Fruit fly (Drosophila melanogaster) whole organism, embryonic: Measurements from ENCODE around the gene alpha-Man-IIb.

Experiments used
- Awh ChIP-seq: fragments of 200-800 bp; sonication (Bioruptor generic); IDR thresholded peaks from 2 replicates; pipeline ENCODE4, ENCODE4 v1.3.6; 2022; ENCODE audit warnings: missing biosample characterization, missing genetic modification characterization
- BEAF-32 ChIP-seq: fragments of 200-800 bp; sonication (Bioruptor generic); optimal IDR thresholded peaks from 3 replicates; lab custom pipeline; 2017; ENCODE audit warnings: missing biosample characterization, missing genetic modification characterization, mild to moderate bottlenecking, moderate library complexity, missing genetic modification reagents
- CG10321 ChIP-seq: fragments of 200-800 bp; sonication (Bioruptor generic); IDR thresholded peaks from 2 replicates; pipeline ENCODE4 v1.3.6; 2022; ENCODE audit warnings: missing biosample characterization, missing genetic modification characterization
- CG10366 ChIP-seq: fragments of 200-800 bp; sonication (Bioruptor generic); IDR thresholded peaks from 2 replicates; pipeline ENCODE4 v1.3.6; 2022; ENCODE audit warnings: missing biosample characterization, missing genetic modification characterization
- CG11456 ChIP-seq: fragments of 200-800 bp; sonication (Bioruptor generic); IDR thresholded peaks from 3 replicates; pipeline ENCODE4 v1.3.6; 2022; ENCODE audit warnings: missing biosample characterization, missing genetic modification characterization
- CG11504 ChIP-seq: fragments of 200-800 bp; sonication (Bioruptor generic); optimal IDR thresholded peaks from 3 replicates; lab custom pipeline; 2019; ENCODE audit warnings: missing biosample characterization, mild to moderate bottlenecking, missing genetic modification characterization, moderate library complexity
- CG12391 ChIP-seq: fragments of 200-800 bp; sonication (Bioruptor generic); optimal IDR thresholded peaks from 3 replicates; lab custom pipeline; 2018; ENCODE audit warnings: missing biosample characterization, mild to moderate bottlenecking, missing genetic modification characterization, moderate library complexity
- CG12744 ChIP-seq: fragments of 200-800 bp; sonication (Bioruptor generic); optimal IDR thresholded peaks from 2 replicates; lab custom pipeline; 2016; ENCODE audit warnings: missing biosample characterization, missing genetic modification characterization
- CG12942 ChIP-seq: fragments of 200-800 bp; sonication (Bioruptor generic); optimal IDR thresholded peaks from 3 replicates; lab custom pipeline; 2016; ENCODE audit warnings: missing biosample characterization, missing genetic modification characterization
- CG14667 ChIP-seq: fragments of 200-800 bp; sonication (Bioruptor generic); IDR thresholded peaks from 2 replicates; pipeline ENCODE4 v1.3.6; 2022; ENCODE audit warnings: missing biosample characterization, missing genetic modification characterization
- CG1529 ChIP-seq: fragments of 200-800 bp; sonication (Bioruptor generic); optimal IDR thresholded peaks from 3 replicates; lab custom pipeline; 2018; ENCODE audit warnings: missing biosample characterization, missing genetic modification characterization
- CG17361 ChIP-seq: fragments of 200-800 bp; sonication (Bioruptor generic); IDR thresholded peaks from 3 replicates; pipeline ENCODE4 v1.3.6; 2022; ENCODE audit warnings: missing biosample characterization, missing genetic modification characterization
- CG17912 ChIP-seq: fragments of 200-800 bp; sonication (Bioruptor generic); optimal IDR thresholded peaks from 2 replicates; lab custom pipeline; 2018; ENCODE audit warnings: missing biosample characterization, mild to moderate bottlenecking, missing genetic modification characterization
- CG1832 ChIP-seq: fragments of 200-800 bp; sonication (Bioruptor generic); optimal IDR thresholded peaks from 2 replicates; lab custom pipeline; 2017; ENCODE audit warnings: missing biosample characterization, mild to moderate bottlenecking, missing genetic modification characterization, inconsistent platforms
- CG18476 ChIP-seq: fragments of 200-800 bp; sonication (Bioruptor generic); optimal IDR thresholded peaks from 2 replicates; lab custom pipeline; 2016; ENCODE audit warnings: missing biosample characterization, mild to moderate bottlenecking, missing genetic modification characterization
- CG32767 ChIP-seq: fragments of 200-800 bp; sonication (Bioruptor generic); IDR thresholded peaks from 2 replicates; pipeline ENCODE4 v1.3.6; 2022; ENCODE audit warnings: missing biosample characterization, missing genetic modification characterization
- CG4360 ChIP-seq: fragments of 200-800 bp; sonication (Bioruptor generic); IDR thresholded peaks from 2 replicates; pipeline ENCODE4 v1.3.6; 2022; ENCODE audit warnings: missing biosample characterization, missing genetic modification characterization
- CG5245 ChIP-seq: fragments of 200-800 bp; sonication (Bioruptor generic); optimal IDR thresholded peaks from 3 replicates; lab custom pipeline; 2016; ENCODE audit warnings: missing biosample characterization, missing genetic modification characterization
- CG5953 ChIP-seq: fragments of 200-800 bp; sonication (Bioruptor generic); IDR thresholded peaks from 2 replicates; pipeline ENCODE4 v1.3.6; 2022; ENCODE audit warnings: missing biosample characterization, missing genetic modification characterization
- CG6175 ChIP-seq: fragments of 200-800 bp; sonication (Bioruptor generic); IDR thresholded peaks from 3 replicates; pipeline ENCODE4 v1.3.6; 2022; ENCODE audit warnings: missing biosample characterization, missing genetic modification characterization
- CG6765 ChIP-seq: fragments of 200-800 bp; sonication (Bioruptor generic); optimal IDR thresholded peaks from 3 replicates; lab custom pipeline; 2017; ENCODE audit warnings: missing biosample characterization, mild to moderate bottlenecking, missing genetic modification characterization
- CG7372 ChIP-seq: fragments of 200-800 bp; sonication (Bioruptor generic); IDR thresholded peaks from 2 replicates; pipeline ENCODE4 v1.3.6; 2022; ENCODE audit warnings: missing biosample characterization, missing genetic modification characterization
- CG8359 ChIP-seq: fragments of 200-800 bp; sonication (Bioruptor generic); optimal IDR thresholded peaks from 2 replicates; lab custom pipeline; 2017; ENCODE audit warnings: missing biosample characterization, mild to moderate bottlenecking, missing genetic modification characterization, borderline replicate concordance
- Chrac-16 ChIP-seq: fragments of 200-800 bp; sonication (Bioruptor generic); optimal IDR thresholded peaks from 3 replicates; lab custom pipeline; 2016; ENCODE audit warnings: missing biosample characterization, missing genetic modification characterization
- CrebB ChIP-seq: fragments of 200-800 bp; sonication (Bioruptor generic); optimal IDR thresholded peaks from 3 replicates; lab custom pipeline; 2018; ENCODE audit warnings: missing biosample characterization, mild to moderate bottlenecking, missing genetic modification characterization
- D ChIP-seq, 2 experiments: fragments of 200-800 bp in 1 of 2; fragments of >200 bp in 1 of 2; sonication (Bioruptor generic) in 1 of 2; optimal IDR thresholded peaks; 2 replicates in 1 of 2; 3 replicates in 1 of 2; lab custom pipeline; 2017; ENCODE audit warnings: mild to moderate bottlenecking in 1 of 2, missing biosample characterization in 1 of 2, missing genetic modification characterization in 1 of 2, missing genetic modification reagents in 1 of 2
- D19B ChIP-seq: fragments of 200-800 bp; sonication (Bioruptor generic); optimal IDR thresholded peaks from 2 replicates; lab custom pipeline; 2017; ENCODE audit warnings: missing biosample characterization, mild to moderate bottlenecking, missing genetic modification characterization
- Dad ChIP-seq: fragments of 200-800 bp; sonication (Bioruptor generic); optimal IDR thresholded peaks from 3 replicates; lab custom pipeline; 2016; ENCODE audit warnings: missing biosample characterization, missing genetic modification characterization
- Deaf1 ChIP-seq: fragments of 200-800 bp; optimal IDR thresholded peaks from 3 replicates; lab custom pipeline; 2019; ENCODE audit warnings: missing biosample characterization, mild to moderate bottlenecking, missing genetic modification characterization, moderate library complexity
- E2f1 ChIP-seq: fragments of 200-800 bp; sonication (Bioruptor generic); IDR thresholded peaks from 2 replicates; pipeline ENCODE4 v1.3.6; 2022; ENCODE audit warnings: missing biosample characterization, missing genetic modification characterization
- Ets65A ChIP-seq: fragments of 200-800 bp; sonication (Bioruptor generic); peaks from one replicate; lab custom pipeline; 2016; ENCODE audit warnings: missing biosample characterization, missing genetic modification characterization
- HmgZ ChIP-seq: fragments of 200-800 bp; sonication (Bioruptor generic); optimal IDR thresholded peaks from 2 replicates; lab custom pipeline; 2018; ENCODE audit warnings: missing biosample characterization, mild to moderate bottlenecking, missing genetic modification characterization
- Hr78 ChIP-seq, 2 experiments: fragments of 200-800 bp in 1 of 2; fragments of >200 bp in 1 of 2; sonication (Bioruptor generic) in 1 of 2; optimal IDR thresholded peaks; 2 replicates each; lab custom pipeline; 2017 to 2019; ENCODE audit warnings: missing biosample characterization in 2 of 2, missing genetic modification characterization in 2 of 2, mild to moderate bottlenecking in 1 of 2, moderate library complexity in 1 of 2
- Hsf ChIP-seq: fragments of 200-800 bp; sonication (Bioruptor generic); optimal IDR thresholded peaks from 3 replicates; lab custom pipeline; 2016; ENCODE audit warnings: missing biosample characterization, missing genetic modification characterization
- Lhr ChIP-seq: fragments of 200-800 bp; sonication (Bioruptor generic); optimal IDR thresholded peaks from 3 replicates; lab custom pipeline; 2017; ENCODE audit warnings: mild to moderate bottlenecking, missing biosample characterization, missing genetic modification reagents, missing genetic modification characterization
- Scr ChIP-seq: fragments of 200-800 bp; sonication (Bioruptor generic); IDR thresholded peaks from 2 replicates; pipeline ENCODE4 v1.3.6; 2022; ENCODE audit warnings: missing biosample characterization, missing genetic modification characterization; ENCODE audit not compliant: partially characterized antibody
- Vsx1 ChIP-seq: fragments of 200-800 bp; sonication (Bioruptor generic); optimal IDR thresholded peaks from 2 replicates; lab custom pipeline; 2017; ENCODE audit warnings: missing biosample characterization, mild to moderate bottlenecking, missing genetic modification characterization, missing genetic modification reagents
- YL-1 ChIP-seq: fragments of 200-800 bp; sonication (Bioruptor generic); optimal IDR thresholded peaks from 3 replicates; lab custom pipeline; 2017; ENCODE audit warnings: missing biosample characterization, mild to moderate bottlenecking, missing genetic modification characterization
- al ChIP-seq: fragments of 200-800 bp; sonication (Bioruptor generic); IDR thresholded peaks from 2 replicates; pipeline ENCODE4 v1.3.6; 2022; ENCODE audit warnings: missing biosample characterization, missing genetic modification characterization
- disco-r ChIP-seq: fragments of 200-800 bp; sonication (Bioruptor generic); optimal IDR thresholded peaks from 2 replicates; lab custom pipeline; 2016; ENCODE audit warnings: missing biosample characterization, missing genetic modification characterization
- en ChIP-seq: fragments of 200-800 bp; sonication (Bioruptor generic); optimal IDR thresholded peaks from 2 replicates; lab custom pipeline; 2016; ENCODE audit warnings: missing biosample characterization, missing genetic modification characterization
- gcm ChIP-seq: fragments of 200-800 bp; sonication (Bioruptor generic); optimal IDR thresholded peaks from 2 replicates; lab custom pipeline; 2019; ENCODE audit warnings: missing biosample characterization, mild to moderate bottlenecking, missing genetic modification characterization, moderate library complexity
- lilli ChIP-seq: fragments of 200-800 bp; sonication (Bioruptor generic); optimal IDR thresholded peaks from 3 replicates; lab custom pipeline; 2016; ENCODE audit warnings: missing biosample characterization, missing genetic modification characterization
- oc ChIP-seq: fragments of 200-800 bp; sonication (Bioruptor generic); optimal IDR thresholded peaks from 2 replicates; lab custom pipeline; 2018; ENCODE audit warnings: missing biosample characterization, mild to moderate bottlenecking, missing genetic modification characterization, moderate library complexity
- odd ChIP-seq: fragments of 200-800 bp; sonication (Bioruptor generic); optimal IDR thresholded peaks from 2 replicates; lab custom pipeline; 2017; ENCODE audit warnings: missing biosample characterization, mild to moderate bottlenecking, missing genetic modification characterization
- prd ChIP-seq, 3 experiments: fragments of >200 bp in 2 of 3; fragments of 200-800 bp in 1 of 3; sonication (Bioruptor generic) in 1 of 3; optimal IDR thresholded peaks in 2 of 3; IDR thresholded peaks in 1 of 3; 2 replicates in 2 of 3; 3 replicates in 1 of 3; pipeline versions ENCODE4 v1.3.6 to Lab custom; 2017 to 2022; ENCODE audit warnings: missing biosample characterization in 1 of 3, missing genetic modification characterization in 1 of 3
- pros ChIP-seq: fragments of 200-800 bp; sonication (Bioruptor generic); optimal IDR thresholded peaks from 3 replicates; lab custom pipeline; 2019; ENCODE audit warnings: missing biosample characterization, mild to moderate bottlenecking, missing genetic modification characterization, moderate library complexity
- scrt ChIP-seq: fragments of 200-800 bp; sonication (Bioruptor generic); optimal IDR thresholded peaks from 2 replicates; lab custom pipeline; 2018; ENCODE audit warnings: missing biosample characterization, mild to moderate bottlenecking, missing genetic modification characterization, moderate library complexity
- sens ChIP-seq: fragments of 200-800 bp; sonication (Bioruptor generic); peaks from one replicate; lab custom pipeline; 2016; ENCODE audit warnings: missing biosample characterization, missing genetic modification characterization
- stc ChIP-seq: fragments of 200-800 bp; sonication (Bioruptor generic); IDR thresholded peaks from 2 replicates; pipeline ENCODE4 v1.3.6; 2022; ENCODE audit warnings: missing biosample characterization, missing genetic modification characterization

alpha-Man-IIb gene

dm6 chr3R:15816276-15816675, 12.2 kb downstream of the alpha-Man-IIb start (continued):
- no peak for TF ChIP-seq CG6175 (GFP tag; lab: Robert Waterston, UW)
- no peak for TF ChIP-seq YL-1
- TF ChIP-seq CG12942 (GFP tag; lab: Kevin White, UChicago), result no peak
- peak; percentile 31; the same call in 1 of the 2 replicates for TF ChIP-seq CG10366 (GFP tag; lab: Robert Waterston, UW)
- TF ChIP-seq CG5245 (GFP tag; lab: Kevin White, UChicago), result peak; percentile 1
- TF ChIP-seq CG1832 (GFP tag; lab: Kevin White, UChicago), result no peak
- no peak for TF ChIP-seq oc (tag; lab: Kevin White, UChicago)
- TF ChIP-seq scrt (GFP tag; lab: Kevin White, UChicago), result no peak
- no peak for TF ChIP-seq gcm (GFP tag; lab: Kevin White, UChicago)
- TF ChIP-seq HmgZ (tag; lab: Kevin White, UChicago), result no peak
- TF ChIP-seq CG12744 (GFP tag; lab: Kevin White, UChicago), result no peak
- TF ChIP-seq D (optimal IDR thresholded peaks at IDR 0.05; lab: Kevin White, UChicago), result no peak
- no peak for TF ChIP-seq D (GFP tag; optimal IDR thresholded peaks at IDR 0.05; lab: Kevin White, UChicago)
- TF ChIP-seq prd (optimal IDR thresholded peaks at IDR 0.05; lab: Kevin White, UChicago), result no peak
- TF ChIP-seq prd (GFP tag; IDR thresholded peaks at IDR 0.05; lab: Robert Waterston, UW), result peak; percentile 76; the same call in 2 of the 3 replicates
- TF ChIP-seq E2f1 (GFP tag; lab: Robert Waterston, UW), result peak; percentile 43
- no peak for TF ChIP-seq disco-r
- no peak for TF ChIP-seq stc
- TF ChIP-seq Vsx1 (GFP tag; lab: Kevin White, UChicago), result no peak
- no peak for TF ChIP-seq CG17361 (GFP tag; lab: Robert Waterston, UW)
- peak; percentile 57; the same call in 1 of the 3 replicates for TF ChIP-seq CG11456
- TF ChIP-seq Scr (GFP tag; lab: Robert Waterston, UW), result no peak
- TF ChIP-seq Lhr, result no peak
- TF ChIP-seq CG4360 (GFP tag; lab: Robert Waterston, UW), result no peak
- TF ChIP-seq Chrac-16 (GFP tag; lab: Kevin White, UChicago), result no peak
- peak; percentile 60 for TF ChIP-seq sens (GFP tag; lab: Kevin White, UChicago)
- no peak for TF ChIP-seq CG18476
- no peak for TF ChIP-seq CG7372
- TF ChIP-seq Hr78 (GFP tag; optimal IDR thresholded peaks at IDR 0.05; lab: Kevin White, UChicago), result no peak
- peak; percentile 8 for TF ChIP-seq Hsf (GFP tag; lab: Kevin White, UChicago)
- TF ChIP-seq CG1529, result no peak
- no peak for TF ChIP-seq CG8359
- no peak for TF ChIP-seq CG6765 (GFP tag; lab: Kevin White, UChicago)
- TF ChIP-seq CG5953 (GFP tag; lab: Robert Waterston, UW), result no peak
- TF ChIP-seq odd, result no peak
- no peak for TF ChIP-seq CG10321
- TF ChIP-seq CG12391 (tag; lab: Kevin White, UChicago), result no peak
- no peak for TF ChIP-seq CrebB
- TF ChIP-seq BEAF-32, result no peak
- no peak for TF ChIP-seq en (GFP tag; lab: Kevin White, UChicago)
- no peak for TF ChIP-seq Dad (GFP tag; lab: Kevin White, UChicago)
- TF ChIP-seq CG14667 (GFP tag; lab: Robert Waterston, UW), result no peak
- TF ChIP-seq CG11504 (tag; lab: Kevin White, UChicago), result no peak
- TF ChIP-seq Deaf1 (tag; lab: Kevin White, UChicago), result no peak
- peak; percentile 37; the same call in 1 of the 2 replicates for TF ChIP-seq Awh (GFP tag; lab: Robert Waterston, UW)
- no peak for TF ChIP-seq al (GFP tag; lab: Robert Waterston, UW)
- TF ChIP-seq pros (GFP tag; lab: Kevin White, UChicago), result no peak
- TF ChIP-seq Ets65A, result peak; percentile 92
- TF ChIP-seq CG17912 (GFP tag; lab: Kevin White, UChicago), result no peak
- TF ChIP-seq lilli (GFP tag; lab: Kevin White, UChicago), result peak; percentile 28
- peak; percentile 45 for TF ChIP-seq D19B
- no peak for TF ChIP-seq CG32767 (GFP tag; lab: Robert Waterston, UW)
